Fruit fly (Drosophila melanogaster) whole organism, embryonic: Measurements from ENCODE around the gene CG13829.
A peak's percentile ranks its signal among the peaks of the same experiment; 100 is the strongest.

Source experiments
- Adf1 ChIP-seq: fragments of 200-800 bp; sonication (Bioruptor generic); IDR thresholded peaks from 2 replicates; pipeline ENCODE4 v1.3.6; 2022; ENCODE audit warnings: missing biosample characterization, missing genetic modification characterization
- B-H1 ChIP-seq: fragments of 200-800 bp; sonication (Bioruptor generic); IDR thresholded peaks from 3 replicates; pipeline ENCODE4 v1.3.6; 2022; ENCODE audit warnings: missing biosample characterization, missing genetic modification characterization
- CG10565 ChIP-seq: fragments of 200-800 bp; sonication (Bioruptor generic); optimal IDR thresholded peaks from 3 replicates; lab custom pipeline; 2016; ENCODE audit warnings: missing biosample characterization, mild to moderate bottlenecking, missing genetic modification characterization
- CG11247 ChIP-seq: fragments of 200-800 bp; sonication (Bioruptor generic); IDR thresholded peaks from 2 replicates; pipeline ENCODE4 v1.3.6; 2022; ENCODE audit warnings: missing biosample characterization, missing genetic modification characterization
- CG1602 ChIP-seq: fragments of 200-800 bp; sonication (Bioruptor generic); optimal IDR thresholded peaks from 3 replicates; lab custom pipeline; 2016; ENCODE audit warnings: missing biosample characterization, missing genetic modification characterization
- CG18599 ChIP-seq: fragments of 200-800 bp; sonication (Bioruptor generic); optimal IDR thresholded peaks from 3 replicates; lab custom pipeline; 2017; ENCODE audit warnings: missing biosample characterization, missing genetic modification characterization, mild to moderate bottlenecking, moderate library complexity, missing genetic modification reagents
- CG18764 ChIP-seq: fragments of 200-800 bp; sonication (Bioruptor generic); optimal IDR thresholded peaks from 3 replicates; lab custom pipeline; 2016; ENCODE audit warnings: missing biosample characterization, missing genetic modification characterization
- CG30403 ChIP-seq: fragments of 200-800 bp; sonication (Bioruptor generic); optimal IDR thresholded peaks from 3 replicates; lab custom pipeline; 2016; ENCODE audit warnings: missing biosample characterization, missing genetic modification characterization
- CG32532 ChIP-seq: fragments of 200-800 bp; sonication (Bioruptor generic); IDR thresholded peaks from 2 replicates; pipeline ENCODE4 v1.3.6; 2022; ENCODE audit warnings: missing biosample characterization, missing genetic modification characterization
- CG3407 ChIP-seq: fragments of 200-800 bp; sonication (Bioruptor generic); optimal IDR thresholded peaks from 2 replicates; lab custom pipeline; 2018; ENCODE audit warnings: missing biosample characterization, mild to moderate bottlenecking, missing genetic modification characterization
- CG34376 ChIP-seq: fragments of 200-800 bp; sonication (Bioruptor generic); optimal IDR thresholded peaks from 2 replicates; lab custom pipeline; 2018; ENCODE audit warnings: missing biosample characterization, mild to moderate bottlenecking, missing genetic modification characterization
- CG5953 ChIP-seq: fragments of 200-800 bp; sonication (Bioruptor generic); IDR thresholded peaks from 2 replicates; pipeline ENCODE4 v1.3.6; 2022; ENCODE audit warnings: missing biosample characterization, missing genetic modification characterization
- CG7372 ChIP-seq: fragments of 200-800 bp; sonication (Bioruptor generic); IDR thresholded peaks from 2 replicates; pipeline ENCODE4 v1.3.6; 2022; ENCODE audit warnings: missing biosample characterization, missing genetic modification characterization
- CG8388 ChIP-seq: fragments of 200-800 bp; sonication (Bioruptor generic); optimal IDR thresholded peaks from 2 replicates; lab custom pipeline; 2019; ENCODE audit warnings: missing biosample characterization, mild to moderate bottlenecking, missing genetic modification characterization, moderate library complexity
- CG8478 ChIP-seq: fragments of >200 bp; optimal IDR thresholded peaks from 2 replicates; lab custom pipeline; 2018
- Dbx ChIP-seq: fragments of 200-800 bp; sonication (Bioruptor generic); IDR thresholded peaks from 3 replicates; pipeline ENCODE4 v1.3.6; 2022; ENCODE audit warnings: missing biosample characterization, missing genetic modification characterization
- Deaf1 ChIP-seq: fragments of 200-800 bp; optimal IDR thresholded peaks from 3 replicates; lab custom pipeline; 2019; ENCODE audit warnings: missing biosample characterization, mild to moderate bottlenecking, missing genetic modification characterization, moderate library complexity
- Elba2 ChIP-seq: fragments of 200-800 bp; sonication (Bioruptor generic); optimal IDR thresholded peaks from 3 replicates; lab custom pipeline; 2016; ENCODE audit warnings: missing biosample characterization, missing genetic modification characterization
- Ets65A ChIP-seq: fragments of 200-800 bp; sonication (Bioruptor generic); peaks from one replicate; lab custom pipeline; 2016; ENCODE audit warnings: missing biosample characterization, missing genetic modification characterization
- Fer2 ChIP-seq: fragments of 200-800 bp; sonication (Bioruptor generic); optimal IDR thresholded peaks from 2 replicates; lab custom pipeline; 2018; ENCODE audit warnings: missing biosample characterization, mild to moderate bottlenecking, missing genetic modification characterization, moderate library complexity
- HLH4C ChIP-seq: fragments of 200-800 bp; sonication (Bioruptor generic); IDR thresholded peaks from 3 replicates; pipeline ENCODE4 v1.3.6; 2022; ENCODE audit warnings: missing biosample characterization, missing genetic modification characterization; ENCODE audit not compliant: partially characterized antibody
- Hmx ChIP-seq: fragments of 200-800 bp; sonication (Bioruptor generic); optimal IDR thresholded peaks from 2 replicates; lab custom pipeline; 2016; ENCODE audit warnings: missing biosample characterization, missing genetic modification characterization
- Jarid2 ChIP-seq: fragments of 200-800 bp; sonication (Bioruptor generic); optimal IDR thresholded peaks from 3 replicates; lab custom pipeline; 2017; ENCODE audit warnings: mild to moderate bottlenecking, missing biosample characterization, missing genetic modification reagents, missing genetic modification characterization
- MTF-1 ChIP-seq: fragments of 200-800 bp; sonication (Bioruptor generic); optimal IDR thresholded peaks from 2 replicates; lab custom pipeline; 2018; ENCODE audit warnings: missing biosample characterization, mild to moderate bottlenecking, missing genetic modification characterization, borderline replicate concordance
- Med ChIP-seq: fragments of 200-800 bp; sonication (Bioruptor generic); peaks from one replicate; lab custom pipeline; 2016; ENCODE audit warnings: missing biosample characterization, missing genetic modification characterization, mild to moderate bottlenecking, inconsistent platforms, moderate library complexity
- Myb ChIP-seq: fragments of 200-800 bp; sonication (Bioruptor generic); optimal IDR thresholded peaks from 2 replicates; lab custom pipeline; 2016; ENCODE audit warnings: missing biosample characterization, missing genetic modification characterization
- NFAT ChIP-seq: fragments of 200-800 bp; sonication (Bioruptor generic); IDR thresholded peaks from 2 replicates; pipeline ENCODE4 v1.3.6; 2022; ENCODE audit warnings: missing biosample characterization, missing genetic modification characterization
- Neu2 ChIP-seq: fragments of 200-800 bp; sonication (Bioruptor generic); optimal IDR thresholded peaks from 3 replicates; lab custom pipeline; 2016; ENCODE audit warnings: missing biosample characterization, missing genetic modification characterization, borderline replicate concordance
- PHDP ChIP-seq: fragments of 200-800 bp; sonication (Bioruptor generic); optimal IDR thresholded peaks from 3 replicates; lab custom pipeline; 2018; ENCODE audit warnings: missing biosample characterization, mild to moderate bottlenecking, missing genetic modification characterization, moderate library complexity
- Xrp1 ChIP-seq: fragments of 200-800 bp; sonication (Bioruptor generic); IDR thresholded peaks from 2 replicates; pipeline ENCODE4 v1.3.6; 2022; ENCODE audit warnings: missing biosample characterization, missing genetic modification characterization
- aop ChIP-seq: fragments of 200-800 bp; sonication (Bioruptor generic); IDR thresholded peaks from 2 replicates; pipeline ENCODE4 v1.3.6; 2022; ENCODE audit warnings: missing biosample characterization, missing genetic modification characterization
- ap ChIP-seq: fragments of 200-800 bp; sonication (Bioruptor generic); IDR thresholded peaks from 2 replicates; pipeline ENCODE4 v1.3.6; 2022; ENCODE audit warnings: missing biosample characterization, missing genetic modification characterization
- cas ChIP-seq: fragments of 200-800 bp; sonication (Bioruptor generic); IDR thresholded peaks from 2 replicates; pipeline ENCODE4 v1.3.6; 2022; ENCODE audit warnings: missing biosample characterization, missing genetic modification characterization
- dan ChIP-seq: fragments of 200-800 bp; sonication (Bioruptor generic); IDR thresholded peaks from 2 replicates; pipeline ENCODE4 v1.3.6; 2022; ENCODE audit warnings: missing biosample characterization, missing genetic modification characterization
- dmrt99B ChIP-seq: fragments of 200-800 bp; sonication (Bioruptor generic); optimal IDR thresholded peaks from 2 replicates; lab custom pipeline; 2018; ENCODE audit warnings: missing biosample characterization, mild to moderate bottlenecking, missing genetic modification characterization, moderate library complexity
- dpn ChIP-seq, 2 experiments: fragments of 200-800 bp; sonication (Bioruptor generic); optimal IDR thresholded peaks; 3 replicates each; lab custom pipeline; 2016; ENCODE audit warnings: missing biosample characterization in 2 of 2, missing genetic modification characterization in 2 of 2
- emc ChIP-seq: fragments of 200-800 bp; sonication (Bioruptor generic); optimal IDR thresholded peaks from 2 replicates; lab custom pipeline; 2016; ENCODE audit warnings: missing biosample characterization, missing genetic modification characterization
- exex ChIP-seq: fragments of 200-800 bp; sonication (Bioruptor generic); optimal IDR thresholded peaks from 4 replicates; lab custom pipeline; 2018; ENCODE audit warnings: missing biosample characterization, mild to moderate bottlenecking, missing genetic modification characterization, moderate library complexity
- fd3F ChIP-seq: fragments of 200-800 bp; sonication (Bioruptor generic); optimal IDR thresholded peaks from 2 replicates; lab custom pipeline; 2018; ENCODE audit warnings: missing biosample characterization, mild to moderate bottlenecking, missing genetic modification characterization, moderate library complexity
- gcm ChIP-seq: fragments of 200-800 bp; sonication (Bioruptor generic); optimal IDR thresholded peaks from 2 replicates; lab custom pipeline; 2019; ENCODE audit warnings: missing biosample characterization, mild to moderate bottlenecking, missing genetic modification characterization, moderate library complexity
- grn ChIP-seq: fragments of 200-800 bp; sonication (Bioruptor generic); optimal IDR thresholded peaks from 3 replicates; lab custom pipeline; 2017; ENCODE audit warnings: missing biosample characterization, missing genetic modification characterization
- hbn ChIP-seq: fragments of 200-800 bp; sonication (Bioruptor generic); IDR thresholded peaks from 2 replicates; pipeline ENCODE4 v1.3.6; 2022; ENCODE audit warnings: missing biosample characterization, missing genetic modification characterization; ENCODE audit not compliant: partially characterized antibody
- lmd ChIP-seq: fragments of 200-800 bp; sonication (Bioruptor generic); IDR thresholded peaks from 2 replicates; pipeline ENCODE4 v1.3.6; 2022; ENCODE audit warnings: missing biosample characterization, missing genetic modification characterization
- nmo ChIP-seq: fragments of 200-800 bp; sonication (Bioruptor generic); optimal IDR thresholded peaks from 2 replicates; lab custom pipeline; 2018; ENCODE audit warnings: missing biosample characterization, mild to moderate bottlenecking, missing genetic modification characterization, moderate library complexity
- prd ChIP-seq, 3 experiments: fragments of >200 bp in 2 of 3; fragments of 200-800 bp in 1 of 3; sonication (Bioruptor generic) in 1 of 3; optimal IDR thresholded peaks in 2 of 3; IDR thresholded peaks in 1 of 3; 2 replicates in 2 of 3; 3 replicates in 1 of 3; pipeline versions ENCODE4 v1.3.6 to Lab custom; 2017 to 2022; ENCODE audit warnings: missing biosample characterization in 1 of 3, missing genetic modification characterization in 1 of 3
- repo ChIP-seq: fragments of 200-800 bp; sonication (Bioruptor generic); optimal IDR thresholded peaks from 2 replicates; lab custom pipeline; 2016; ENCODE audit warnings: missing biosample characterization, missing genetic modification characterization
- sens ChIP-seq: fragments of 200-800 bp; sonication (Bioruptor generic); peaks from one replicate; lab custom pipeline; 2016; ENCODE audit warnings: missing biosample characterization, missing genetic modification characterization
- ssp ChIP-seq: fragments of 200-800 bp; sonication (Bioruptor generic); IDR thresholded peaks from 2 replicates; pipeline ENCODE4 v1.3.6; 2022; ENCODE audit warnings: missing biosample characterization, missing genetic modification characterization
- sug ChIP-seq: fragments of 200-800 bp; optimal IDR thresholded peaks from 2 replicates; lab custom pipeline; 2019; ENCODE audit warnings: missing biosample characterization, mild to moderate bottlenecking, missing genetic modification characterization, moderate library complexity
- vfl ChIP-seq: fragments of 200-800 bp; sonication (Bioruptor generic); optimal IDR thresholded peaks from 2 replicates; lab custom pipeline; 2016; ENCODE audit warnings: missing biosample characterization, missing genetic modification characterization

The CG13829 gene

dm6 chr3R:23141113-23141512 lies 20.0 kb downstream of the CG13829 start:
- TF ChIP-seq PHDP (tag; lab: Kevin White, UChicago) (no peak), ap (GFP tag; lab: Robert Waterston, UW) (no peak), Dbx (GFP tag; lab: Robert Waterston, UW) (0 out of 3 replicates have a peak, but pooled peaks have one; percentile 19), dmrt99B (tag; lab: Kevin White, UChicago) (no peak), CG7372 (GFP tag; lab: Robert Waterston, UW) (peak; percentile 68), CG8478 (peak; percentile 38), hbn (no peak), Neu2 (no peak), dan (GFP tag; lab: Robert Waterston, UW) (no peak), ssp (GFP tag; lab: Robert Waterston, UW) (no peak), cas (GFP tag; lab: Robert Waterston, UW) (no peak), Xrp1 (GFP tag; lab: Robert Waterston, UW) (no peak), fd3F (GFP tag; lab: Kevin White, UChicago) (no peak), Hmx (GFP tag; lab: Kevin White, UChicago) (no peak), CG10565 (GFP tag; lab: Kevin White, UChicago) (no peak), Jarid2 (GFP tag; lab: Kevin White, UChicago) (no peak), B-H1 (GFP tag; lab: Robert Waterston, UW) (no peak), prd (optimal IDR thresholded peaks at IDR 0.05; lab: Kevin White, UChicago) (no peak), prd (GFP tag; IDR thresholded peaks at IDR 0.05; lab: Robert Waterston, UW) (no peak), Fer2 (tag; lab: Kevin White, UChicago) (no peak), Myb (GFP tag; lab: Kevin White, UChicago) (no peak), CG1602 (GFP tag; lab: Kevin White, UChicago) (no peak), nmo (GFP tag; lab: Kevin White, UChicago) (no peak), Med (GFP tag; lab: Kevin White, UChicago) (no peak), lmd (GFP tag; lab: Robert Waterston, UW) (no peak), CG3407 (no peak), CG18599 (no peak), dpn (GFP tag; optimal IDR thresholded peaks at IDR 0.05; lab: Kevin White, UChicago) (no peak), CG30403 (GFP tag; lab: Kevin White, UChicago) (no peak), gcm (GFP tag; lab: Kevin White, UChicago) (no peak), vfl (no peak), CG8388 (GFP tag; lab: Kevin White, UChicago) (no peak), CG5953 (GFP tag; lab: Robert Waterston, UW) (no peak), Adf1 (GFP tag; lab: Robert Waterston, UW) (no peak), Ets65A (GFP tag; lab: Kevin White, UChicago) (peak; percentile 79), CG11247 (GFP tag; lab: Robert Waterston, UW) (no peak), emc (no peak), NFAT (no peak), repo (no peak), aop (no peak), CG32532 (GFP tag; lab: Robert Waterston, UW) (no peak), Elba2 (GFP tag; lab: Kevin White, UChicago) (no peak), sens (GFP tag; lab: Kevin White, UChicago) (peak; percentile 36), HLH4C (GFP tag; lab: Robert Waterston, UW) (no peak)

DNA sequence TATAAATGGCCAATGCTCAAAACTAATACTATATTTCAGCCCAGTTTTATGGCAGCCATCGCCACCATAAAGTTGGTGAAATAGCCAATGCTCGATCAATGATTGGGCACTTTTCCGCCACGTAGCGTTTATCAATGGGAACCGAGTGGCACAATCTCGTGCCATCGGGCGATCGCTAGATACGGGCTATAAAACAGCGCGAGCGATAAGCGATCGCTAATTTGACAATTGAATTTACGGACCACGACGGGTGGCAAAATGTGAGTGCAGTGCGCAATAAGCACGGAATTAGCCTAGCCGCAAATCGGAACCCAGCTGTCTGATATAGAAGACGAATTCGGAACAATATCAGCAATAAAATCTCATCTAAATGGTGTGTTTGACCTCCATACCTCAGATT lies 20.9 kb downstream of the CG13829 start:
- TF ChIP-seq Deaf1 (tag; lab: Kevin White, UChicago) (peak; percentile 3), CG18764 (GFP tag; lab: Kevin White, UChicago) (no peak), sug (tag; lab: Kevin White, UChicago) (peak; percentile 83), MTF-1 (GFP tag; lab: Kevin White, UChicago) (peak; percentile 14), exex (tag; lab: Kevin White, UChicago) (peak; percentile 90), Jarid2 (GFP tag; lab: Kevin White, UChicago) (no peak), CG34376 (peak; percentile 41), grn (GFP tag; lab: Kevin White, UChicago) (peak; percentile 85)
